Fruit fly (Drosophila melanogaster): ENCODE measurements around the gene CG7294.

CG7294 gene

dm6 chr2L:10701499-10702062 is 12.5 kb upstream of the CG7294 start, which contains the start of gene Lip1:
Gene Lip1, minus strand, starts transcription at chr2L:10701544.
- no peak for TF ChIP-seq Myc (optimal IDR thresholded peaks at IDR 0.05)
- no peak for TF ChIP-seq lola (GFP tag; optimal IDR thresholded peaks at IDR 0.05)
- no peak for TF ChIP-seq sv (GFP tag; optimal IDR thresholded peaks at IDR 0.05)

DNA sequence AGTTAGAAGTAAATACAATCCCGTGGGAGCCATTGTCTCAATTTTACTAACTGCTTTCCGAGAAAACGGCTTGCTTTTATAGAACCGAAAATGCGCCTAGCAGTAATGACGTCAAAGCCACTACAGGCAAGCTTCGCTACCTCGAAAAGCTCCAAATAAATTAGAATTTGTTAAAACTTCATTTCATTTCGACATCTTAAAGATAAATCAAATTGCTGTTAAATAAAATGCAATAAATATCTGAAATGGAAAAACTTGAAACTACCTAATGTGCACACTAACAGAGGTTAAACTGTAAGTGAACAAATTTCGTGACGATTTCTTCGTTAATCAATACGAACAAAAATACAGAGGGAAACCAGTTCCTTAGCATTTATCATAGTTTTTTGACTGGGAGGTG is 8.9 kb upstream of the CG7294 start, which contains the start of gene CG7300:
Gene CG7300 (minus strand): TSS at position 52 of the 400 bp plus-strand sequence.
- TF ChIP-seq Sp1 (GFP tag; optimal IDR thresholded peaks at IDR 0.05) (no peak), h (GFP tag; optimal IDR thresholded peaks at IDR 0.05) (peak; percentile 13), sv (GFP tag; optimal IDR thresholded peaks at IDR 0.05) (peak; percentile 8), OdsH (GFP tag; optimal IDR thresholded peaks at IDR 0.05) (no peak)

dm6 chr2L:10694053-10694618 is 5.1 kb upstream of the CG7294 start, which contains the start of gene CG17108:
Gene CG17108, minus strand, starts transcription at chr2L:10694103.
- no peak for TF ChIP-seq Sp1 (GFP tag; optimal IDR thresholded peaks at IDR 0.05)
- no peak for TF ChIP-seq GATAd (GFP tag; optimal IDR thresholded peaks at IDR 0.05)
- no peak for TF ChIP-seq br (GFP tag; optimal IDR thresholded peaks at IDR 0.05)
- TF ChIP-seq Jra (GFP tag; optimal IDR thresholded peaks at IDR 0.05) = no peak
- TF ChIP-seq Dif (GFP tag; optimal IDR thresholded peaks at IDR 0.05; ENCODE audit: partially characterized antibody) = no peak
- no peak for TF ChIP-seq fru (GFP tag; optimal IDR thresholded peaks at IDR 0.05)
- no peak for TF ChIP-seq CG32264 (GFP tag; optimal IDR thresholded peaks at IDR 0.05)
- TF ChIP-seq jim (GFP tag; optimal IDR thresholded peaks at IDR 0.05) = no peak
- TF ChIP-seq N (GFP tag; optimal IDR thresholded peaks at IDR 0.05) = no peak
- no peak for TF ChIP-seq dmrt93B (GFP tag; optimal IDR thresholded peaks at IDR 0.05)
- TF ChIP-seq Abd-B (GFP tag; optimal IDR thresholded peaks at IDR 0.05) = no peak
- TF ChIP-seq woc (GFP tag; optimal IDR thresholded peaks at IDR 0.05) = no peak
- no peak for TF ChIP-seq Hr83 (GFP tag; optimal IDR thresholded peaks at IDR 0.05; ENCODE audit: poor library complexity, severe bottlenecking)
- no peak for TF ChIP-seq brk (GFP tag; optimal IDR thresholded peaks at IDR 0.05)

- no peak for TF ChIP-seq jim (GFP tag; optimal IDR thresholded peaks at IDR 0.05)
- no peak for TF ChIP-seq Sp1 (GFP tag; optimal IDR thresholded peaks at IDR 0.05)
- no peak for TF ChIP-seq usp (GFP tag; optimal IDR thresholded peaks at IDR 0.05)
- peak; percentile 56 for TF ChIP-seq Dfd (GFP tag; optimal IDR thresholded peaks at IDR 0.05)
- no peak for TF ChIP-seq CG32264 (GFP tag; optimal IDR thresholded peaks at IDR 0.05)
- no peak for TF ChIP-seq Vsx2 (GFP tag; optimal IDR thresholded peaks at IDR 0.05; ENCODE audit: partially characterized antibody)
- no peak for TF ChIP-seq dsf (GFP tag; optimal IDR thresholded peaks at IDR 0.05; ENCODE audit: borderline replicate concordance)
- no peak for TF ChIP-seq Hnf4 (GFP tag; optimal IDR thresholded peaks at IDR 0.05)
Measured at dm6 chr2L:10693018-10693417, 3.9 kb upstream of the CG7294 start.

DNA sequence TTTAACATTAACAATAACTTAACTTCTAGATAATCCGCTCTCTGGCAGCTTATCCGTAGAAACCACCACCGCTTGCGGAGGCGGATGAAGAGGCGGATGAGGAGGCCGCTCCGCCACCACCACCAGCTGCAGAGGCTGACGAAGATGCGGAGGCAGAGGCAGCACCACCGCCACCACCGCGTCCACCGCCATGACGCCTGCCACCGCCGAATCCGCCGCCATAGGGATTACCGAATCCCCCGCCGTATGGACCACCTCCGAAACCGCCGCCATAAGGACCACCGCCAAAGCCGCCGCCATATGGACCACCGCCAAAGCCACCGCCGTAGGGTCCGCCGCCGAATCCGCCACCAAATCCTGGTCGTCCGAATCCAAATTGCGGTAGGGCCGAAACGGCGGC is 307 bp downstream of the CG7294 start:
- TF ChIP-seq CG32264 (GFP tag; optimal IDR thresholded peaks at IDR 0.05) (no peak), sv (GFP tag; optimal IDR thresholded peaks at IDR 0.05) (no peak), rgr (GFP tag; optimal IDR thresholded peaks at IDR 0.05) (no peak), CrebA (GFP tag; optimal IDR thresholded peaks at IDR 0.05; ENCODE audit: borderline replicate concordance) (no peak), OdsH (GFP tag; optimal IDR thresholded peaks at IDR 0.05) (no peak), dsf (GFP tag; optimal IDR thresholded peaks at IDR 0.05; ENCODE audit: borderline replicate concordance) (no peak), dl (GFP tag; optimal IDR thresholded peaks at IDR 0.05; ENCODE audit: insufficient read depth in 1 of 2, partially characterized antibody in 2 of 2) (no peak), Hr83 (GFP tag; optimal IDR thresholded peaks at IDR 0.05; ENCODE audit: poor library complexity, severe bottlenecking) (no peak), brk (GFP tag; optimal IDR thresholded peaks at IDR 0.05) (no peak), woc (GFP tag; optimal IDR thresholded peaks at IDR 0.05) (no peak), Dif (GFP tag; optimal IDR thresholded peaks at IDR 0.05; ENCODE audit: partially characterized antibody) (no peak), dmrt93B (GFP tag; optimal IDR thresholded peaks at IDR 0.05) (no peak), GATAd (GFP tag; optimal IDR thresholded peaks at IDR 0.05) (no peak), lola (GFP tag; optimal IDR thresholded peaks at IDR 0.05) (no peak), Dfd (GFP tag; optimal IDR thresholded peaks at IDR 0.05) (no peak)

dm6 chr2L:10687794-10688185 is 1.3 kb downstream of the CG7294 start:
- no peak for TF ChIP-seq dsf (GFP tag; optimal IDR thresholded peaks at IDR 0.05; ENCODE audit: borderline replicate concordance)
- TF ChIP-seq Rel (GFP tag; optimal IDR thresholded peaks at IDR 0.05) = no peak
- peak; percentile 53 for TF ChIP-seq Rel (tag; optimal IDR thresholded peaks at IDR 0.05)

Measured in whole organism, wandering third instar larva.